Worm (Caenorhabditis elegans) whole organism, young adult: Measurements from ENCODE around the gene R08F11.4.

Experiments used
- B0261.1 ChIP-seq: sonication (generic microtip); optimal IDR thresholded peaks from 2 replicates; lab custom pipeline; 2016; ENCODE audit warnings: mild to moderate bottlenecking, missing genetic modification characterization, moderate library complexity, missing compliant biosample characterization
- C17E4.6 ChIP-seq: fragments of 200-800 bp; sonication (Bioruptor generic); IDR thresholded peaks from 2 replicates; pipeline ENCODE4 v1.3.6; 2022; ENCODE audit warnings: missing genetic modification reagents, missing genetic modification characterization, missing compliant biosample characterization
- F22D6.2 ChIP-seq: sonication (generic microtip); optimal IDR thresholded peaks from 2 replicates; lab custom pipeline; 2016; ENCODE audit warnings: mild to moderate bottlenecking, missing genetic modification characterization, missing compliant biosample characterization
- F55B11.4 ChIP-seq: sonication (generic microtip); optimal IDR thresholded peaks from 2 replicates; lab custom pipeline; 2016; ENCODE audit warnings: missing compliant biosample characterization, missing genetic modification characterization, borderline replicate concordance; ENCODE audit not compliant: insufficient read depth
- Y67H2A.10 ChIP-seq: fragments of 200-800 bp; sonication (Bioruptor generic); conservative IDR thresholded peaks from 2 replicates; pipeline ENCODE4 v1.3.6; 2022; ENCODE audit warnings: missing genetic modification reagents, missing genetic modification characterization, missing compliant biosample characterization
- Y95B8A.8 ChIP-seq: fragments of 200-800 bp; sonication (Bioruptor generic); IDR thresholded peaks from 2 replicates; pipeline ENCODE4 v1.3.6; 2022; ENCODE audit warnings: missing genetic modification reagents, missing genetic modification characterization, missing compliant biosample characterization
- ama-1 ChIP-seq, 3 experiments: fragments of 150-350 bp in 1 of 3; sonication (generic microtip) in 2 of 3; optimal IDR thresholded peaks; 2 replicates each; lab custom pipeline; 2014 to 2018; ENCODE audit warnings: missing biosample characterization in 2 of 3, missing genetic modification characterization in 2 of 3, missing genetic modification reagents in 2 of 3
- aptf-2 ChIP-seq: fragments of 200-800 bp; sonication (Bioruptor generic); conservative IDR thresholded peaks from 2 replicates; pipeline ENCODE4 v1.3.6; 2022; ENCODE audit warnings: missing genetic modification reagents, missing genetic modification characterization, missing compliant biosample characterization
- attf-3 ChIP-seq: fragments of 200-800 bp; sonication (Bioruptor generic); conservative IDR thresholded peaks from 2 replicates; pipeline ENCODE4 v1.3.6; 2022; ENCODE audit warnings: missing genetic modification reagents, missing genetic modification characterization, missing compliant biosample characterization
- attf-5 ChIP-seq: fragments of 200-800 bp; sonication (Bioruptor generic); optimal IDR thresholded peaks from 2 replicates; lab custom pipeline; 2018; ENCODE audit warnings: mild to moderate bottlenecking, missing genetic modification characterization, missing compliant biosample characterization
- cebp-1 ChIP-seq, 2 experiments: fragments of 200-800 bp in 1 of 2; sonication (Bioruptor generic) in 1 of 2; sonication (generic microtip) in 1 of 2; IDR thresholded peaks in 1 of 2; optimal IDR thresholded peaks in 1 of 2; 2 replicates each; pipeline versions ENCODE4 v1.3.6 to Lab custom; 2017 to 2022; ENCODE audit warnings: missing compliant biosample characterization in 2 of 2, missing genetic modification characterization in 2 of 2, mild to moderate bottlenecking in 1 of 2, missing genetic modification reagents in 1 of 2, moderate library complexity in 1 of 2
- cebp-2 ChIP-seq: fragments of 200-800 bp; sonication (Bioruptor generic); IDR thresholded peaks from 2 replicates; pipeline ENCODE4 v1.3.6; 2022; ENCODE audit warnings: missing genetic modification characterization, missing compliant biosample characterization
- ceh-40 ChIP-seq: fragments of 200-800 bp; sonication (Bioruptor generic); IDR thresholded peaks from 2 replicates; pipeline ENCODE4 v1.3.6; 2022; ENCODE audit warnings: missing genetic modification characterization, missing compliant biosample characterization
- ceh-58 ChIP-seq: fragments of 200-800 bp; sonication (Bioruptor generic); IDR thresholded peaks from 2 replicates; pipeline ENCODE4 v1.3.6; 2022; ENCODE audit warnings: missing genetic modification characterization, missing compliant biosample characterization
- ceh-79 ChIP-seq: sonication (generic microtip); optimal IDR thresholded peaks from 2 replicates; lab custom pipeline; 2017; ENCODE audit warnings: mild to moderate bottlenecking, missing genetic modification characterization, missing compliant biosample characterization
- dox-1 ChIP-seq: fragments of 200-800 bp; sonication (Bioruptor generic); IDR thresholded peaks from 2 replicates; pipeline ENCODE4 v1.3.6; 2022; ENCODE audit warnings: missing genetic modification reagents, missing genetic modification characterization, missing compliant biosample characterization
- fkh-3 ChIP-seq: sonication (generic microtip); optimal IDR thresholded peaks from 2 replicates; lab custom pipeline; 2016; ENCODE audit warnings: mild to moderate bottlenecking, missing genetic modification characterization, missing compliant biosample characterization
- hlh-26 ChIP-seq: fragments of 200-800 bp; sonication (Bioruptor generic); conservative IDR thresholded peaks from 2 replicates; pipeline ENCODE4 v1.3.6; 2022; ENCODE audit warnings: missing genetic modification reagents, missing genetic modification characterization, missing compliant biosample characterization
- hmg-20 ChIP-seq: fragments of 200-800 bp; sonication (Bioruptor generic); IDR thresholded peaks from 2 replicates; pipeline ENCODE4 v1.3.6; 2022; ENCODE audit warnings: missing genetic modification reagents, missing genetic modification characterization, missing compliant biosample characterization
- lag-1 ChIP-seq: fragments of 200-800 bp; sonication (Bioruptor generic); IDR thresholded peaks from 2 replicates; pipeline ENCODE4 v1.3.6; 2022; ENCODE audit warnings: missing genetic modification reagents, missing genetic modification characterization, missing compliant biosample characterization
- lin-26 ChIP-seq: fragments of 200-800 bp; sonication (Bioruptor generic); IDR thresholded peaks from 2 replicates; pipeline ENCODE4 v1.3.6; 2022; ENCODE audit warnings: missing genetic modification reagents, missing genetic modification characterization, missing compliant biosample characterization
- lin-54 ChIP-seq: fragments of 200-800 bp; sonication (Bioruptor generic); optimal IDR thresholded peaks from 2 replicates; lab custom pipeline; 2018; ENCODE audit warnings: mild to moderate bottlenecking, missing genetic modification characterization, missing compliant biosample characterization
- madf-6 ChIP-seq: fragments of 200-800 bp; sonication (Bioruptor generic); IDR thresholded peaks from 2 replicates; pipeline ENCODE4 v1.3.6; 2022; ENCODE audit warnings: missing genetic modification reagents, missing genetic modification characterization, missing compliant biosample characterization
- nfya-2 ChIP-seq: fragments of 200-800 bp; sonication (Bioruptor generic); IDR thresholded peaks from 2 replicates; pipeline ENCODE4 v1.3.6; 2022; ENCODE audit warnings: missing genetic modification reagents, missing genetic modification characterization, missing compliant biosample characterization
- nfyb-1 ChIP-seq: fragments of 200-800 bp; sonication (Bioruptor generic); IDR thresholded peaks from 2 replicates; pipeline ENCODE4 v1.3.6; 2022; ENCODE audit warnings: missing genetic modification reagents, missing genetic modification characterization, missing compliant biosample characterization
- nhr-80 ChIP-seq: sonication (generic microtip); optimal IDR thresholded peaks from 2 replicates; lab custom pipeline; 2016; ENCODE audit warnings: missing genetic modification characterization, missing compliant biosample characterization
- nhr-90 ChIP-seq: sonication (generic microtip); optimal IDR thresholded peaks from 2 replicates; lab custom pipeline; 2016; ENCODE audit warnings: missing genotype, mild to moderate bottlenecking, missing genetic modification characterization, missing compliant biosample characterization
- rcor-1 ChIP-seq: fragments of 200-800 bp; sonication (Bioruptor generic); IDR thresholded peaks from 2 replicates; pipeline ENCODE4 v1.3.6; 2022; ENCODE audit warnings: missing genetic modification reagents, missing genetic modification characterization, missing compliant biosample characterization
- repo-1 ChIP-seq: sonication (generic microtip); optimal IDR thresholded peaks from 2 replicates; lab custom pipeline; 2017; ENCODE audit warnings: mild to moderate bottlenecking, missing genetic modification characterization, missing compliant biosample characterization
- sdz-38 ChIP-seq: sonication (generic microtip); optimal IDR thresholded peaks from 2 replicates; lab custom pipeline; 2016; ENCODE audit warnings: missing genotype, missing genetic modification characterization, missing compliant biosample characterization
- sea-2 ChIP-seq: fragments of 200-800 bp; sonication (Bioruptor generic); IDR thresholded peaks from 2 replicates; pipeline ENCODE4 v1.3.6; 2022; ENCODE audit warnings: missing genetic modification characterization, missing compliant biosample characterization
- snpc-1.3 ChIP-seq: sonication (generic microtip); optimal IDR thresholded peaks from 2 replicates; lab custom pipeline; 2017; ENCODE audit warnings: missing genetic modification characterization, mild to moderate bottlenecking, missing compliant biosample characterization, antibody characterized with exemption, moderate library complexity, missing genotype, missing genetic modification reagents; ENCODE audit not compliant: insufficient read depth
- tlf-1 ChIP-seq: fragments of 200-800 bp; sonication (Bioruptor generic); optimal IDR thresholded peaks from 2 replicates; lab custom pipeline; 2018; ENCODE audit warnings: mild to moderate bottlenecking, missing genetic modification characterization, missing compliant biosample characterization
- unc-130 ChIP-seq: sonication (generic microtip); optimal IDR thresholded peaks from 2 replicates; lab custom pipeline; 2016; ENCODE audit warnings: missing genetic modification reagents, missing genetic modification characterization, missing compliant biosample characterization
- ztf-18 ChIP-seq: sonication (generic microtip); optimal IDR thresholded peaks from 2 replicates; lab custom pipeline; 2016; ENCODE audit warnings: missing genotype, mild to moderate bottlenecking, missing genetic modification characterization, missing compliant biosample characterization
- ztf-22 ChIP-seq: fragments of 200-800 bp; sonication (Bioruptor generic); optimal IDR thresholded peaks from 2 replicates; lab custom pipeline; 2018; ENCODE audit warnings: mild to moderate bottlenecking, missing genetic modification characterization, moderate library complexity, missing compliant biosample characterization
- ztf-25 ChIP-seq: fragments of 200-800 bp; sonication (Bioruptor generic); IDR thresholded peaks from 2 replicates; pipeline ENCODE4 v1.3.6; 2022; ENCODE audit warnings: missing genetic modification reagents, missing genetic modification characterization, missing compliant biosample characterization
- ztf-3 ChIP-seq: fragments of 200-800 bp; sonication (Bioruptor generic); optimal IDR thresholded peaks from 2 replicates; lab custom pipeline; 2018; ENCODE audit warnings: mild to moderate bottlenecking, missing genetic modification characterization, missing compliant biosample characterization

The R08F11.4 gene

DNA sequence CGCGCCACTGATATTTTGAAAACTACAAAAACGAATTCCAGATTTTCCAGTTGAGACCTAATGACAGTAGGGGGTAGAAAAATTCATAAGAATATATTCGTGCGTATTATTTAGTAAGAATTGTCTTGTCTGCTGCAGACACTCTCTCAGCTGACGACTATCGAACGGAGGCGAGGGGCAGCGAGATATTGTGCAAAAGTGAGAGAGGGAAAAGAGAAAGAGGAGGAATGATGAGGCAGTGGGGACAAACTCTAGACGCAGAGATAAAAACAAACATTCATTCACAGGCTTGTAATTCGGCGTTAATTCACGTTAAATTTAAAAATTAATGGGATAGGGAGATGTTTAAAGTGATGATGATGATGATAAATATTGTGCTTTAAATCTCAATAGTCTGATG is 48.4 kb downstream of the R08F11.4 start, which contains the start of gene gid-7 (continued):
- TF ChIP-seq unc-130 (GFP tag; lab: Kevin White, UChicago) (no peak), cebp-2 (no peak), ztf-3 (GFP tag; lab: Kevin White, UChicago) (no peak), aptf-2 (GFP tag; lab: Robert Waterston, UW) (no peak), Y95B8A.8 (no peak), ama-1 (optimal IDR thresholded peaks at IDR 0.05; lab: Kevin White, UChicago) (no peak), ama-1 (GFP tag; optimal IDR thresholded peaks at IDR 0.05; lab: Kevin White, UChicago) (peak in 1 of 2 experiments; percentile 48), hlh-26 (GFP tag; lab: Robert Waterston, UW) (no peak), C17E4.6 (no peak), cebp-1 (GFP tag; IDR thresholded peaks at IDR 0.05; lab: Robert Waterston, UW) (no peak), cebp-1 (tag; optimal IDR thresholded peaks at IDR 0.05; lab: Kevin White, UChicago) (peak; percentile 44), ztf-18 (no peak), hmg-20 (GFP tag; lab: Robert Waterston, UW) (no peak), lin-26 (GFP tag; lab: Robert Waterston, UW) (0 out of 2 replicates have a peak, but pooled peaks have one; percentile 24), fkh-3 (tag; lab: Kevin White, UChicago) (no peak), madf-6 (GFP tag; lab: Robert Waterston, UW) (peak; percentile 37; the same call in 1 of the 2 replicates), snpc-1.3 (tag; lab: Kevin White, UChicago) (peak; percentile 3), lin-54 (peak; percentile 6), lag-1 (GFP tag; lab: Robert Waterston, UW) (no peak), sea-2 (GFP tag; lab: Robert Waterston, UW) (no peak), ceh-40 (no peak), F55B11.4 (tag; lab: Kevin White, UChicago) (no peak), nhr-80 (tag; lab: Kevin White, UChicago) (no peak), ztf-25 (GFP tag; lab: Robert Waterston, UW) (no peak), attf-5 (GFP tag; lab: Kevin White, UChicago) (no peak), ztf-22 (GFP tag; lab: Kevin White, UChicago) (no peak), nhr-90 (tag; lab: Kevin White, UChicago) (no peak), Y67H2A.10 (GFP tag; lab: Robert Waterston, UW) (no peak), sdz-38 (no peak), nfyb-1 (0 out of 2 replicates have a peak, but pooled peaks have one; percentile 36), ceh-58 (no peak), attf-3 (GFP tag; lab: Robert Waterston, UW) (peak; percentile 38), B0261.1 (no peak), dox-1 (0 out of 2 replicates have a peak, but pooled peaks have one; percentile 14), repo-1 (tag; lab: Kevin White, UChicago) (no peak), rcor-1 (GFP tag; lab: Robert Waterston, UW) (no peak), F22D6.2 (no peak), tlf-1 (GFP tag; lab: Kevin White, UChicago) (peak; percentile 4), ceh-79 (no peak), nfya-2 (no peak)
